Fruit fly (Drosophila melanogaster): Measurements from ENCODE around the gene CG31522.

Gene CG31522

DNA sequence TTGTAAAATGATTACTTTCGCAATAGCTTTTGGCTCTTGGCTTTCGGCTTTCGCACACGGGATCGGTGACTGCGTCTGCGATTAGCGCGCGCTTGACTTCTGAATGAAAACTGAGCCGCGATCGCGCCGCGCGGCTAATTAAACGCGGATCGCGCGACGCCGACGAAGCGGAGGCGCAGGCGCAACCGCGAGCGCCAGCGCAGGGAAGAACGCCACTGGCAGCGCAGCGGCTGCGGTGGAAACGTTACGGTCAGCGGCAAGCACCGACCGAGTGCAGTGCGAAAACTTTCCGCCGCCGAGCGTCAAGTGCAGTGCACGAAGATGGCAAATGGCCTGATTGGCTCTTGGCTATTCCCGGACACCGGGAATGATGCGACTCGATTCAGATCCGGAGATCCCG lies at the start of gene CG31522:
CG31522 (minus strand) TSS at position 101 of the 400 bp plus-strand sequence.
- 0 out of 2 replicates have a peak, but pooled peaks have one; percentile 5 for TF ChIP-seq CG17328 (GFP tag; IDR thresholded peaks at IDR 0.05)
- no peak for TF ChIP-seq ato (GFP tag; IDR thresholded peaks at IDR 0.05; ENCODE audit: partially characterized antibody)
- TF ChIP-seq CG9215 (GFP tag; IDR thresholded peaks at IDR 0.05): 0 out of 2 replicates have a peak, but pooled peaks have one; percentile 11
- 0 out of 2 replicates have a peak, but pooled peaks have one; percentile 11 for TF ChIP-seq amos (GFP tag; IDR thresholded peaks at IDR 0.05; ENCODE audit: partially characterized antibody)
- peak; percentile 8; the same call in 1 of the 2 replicates for TF ChIP-seq CG5953 (GFP tag; IDR thresholded peaks at IDR 0.05)
- TF ChIP-seq Jarid2 (GFP tag; optimal IDR thresholded peaks at IDR 0.05): no peak
- TF ChIP-seq otp (GFP tag; IDR thresholded peaks at IDR 0.05): 0 out of 3 replicates have a peak, but pooled peaks have one; percentile 15
- TF ChIP-seq CG3847 (GFP tag; IDR thresholded peaks at IDR 0.05): peak; percentile 27; the same call in 1 of the 2 replicates
- 0 out of 2 replicates have a peak, but pooled peaks have one; percentile 14 for TF ChIP-seq CG42726 (GFP tag; IDR thresholded peaks at IDR 0.05; ENCODE audit: partially characterized antibody)

DNA sequence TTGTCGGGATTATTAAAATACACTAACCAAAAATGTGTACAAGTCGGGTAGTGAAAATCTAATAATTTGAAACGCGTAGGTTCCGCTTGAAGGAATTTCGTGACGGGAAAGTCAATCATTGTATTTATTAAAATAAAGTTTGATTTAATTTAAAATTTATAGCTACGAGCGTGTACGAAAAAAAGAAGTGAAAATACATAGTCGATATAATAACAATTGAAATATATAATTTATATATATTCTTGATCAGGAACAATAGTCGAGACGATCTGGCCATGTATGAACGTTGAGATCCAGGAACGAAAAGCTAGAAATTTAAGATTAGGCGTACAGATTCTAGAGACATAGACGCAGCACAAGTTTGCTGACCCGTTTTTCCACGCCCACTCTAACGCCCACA lies 43.6 kb upstream of the CG31522 start, which contains the start of gene CG34425:
CG34425 (minus strand) TSS at position 101 of the 400 bp plus-strand sequence.
- TF ChIP-seq E2f1 (GFP tag; IDR thresholded peaks at IDR 0.05) (no peak), CG13894 (tag; optimal IDR thresholded peaks at IDR 0.05) (no peak), ewg (GFP tag; optimal IDR thresholded peaks at IDR 0.05) (no peak)

DNA sequence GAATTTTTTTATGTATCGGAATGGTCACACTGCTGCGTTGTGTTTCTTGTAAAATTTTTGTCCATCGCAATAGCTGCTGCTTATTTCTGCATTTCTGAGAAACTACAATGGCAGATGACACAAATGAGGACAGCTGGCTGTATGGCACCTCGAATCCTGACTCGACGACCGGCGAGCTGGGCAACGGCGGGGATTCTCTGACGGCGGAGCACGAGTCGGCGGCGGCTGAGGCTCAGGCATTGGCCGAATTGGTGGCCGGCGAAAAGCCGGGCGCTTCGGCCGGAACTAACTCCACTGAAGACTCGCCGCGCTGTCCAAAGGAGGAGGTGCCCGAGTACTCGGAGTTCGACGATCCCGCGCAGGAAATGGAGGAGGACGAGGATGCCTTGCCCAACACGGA lies 22.3 kb upstream of the CG31522 start, which contains the start of gene Fip1:
Fip1 (plus strand) TSS at position 10 of the 400 bp plus-strand sequence.
- no peak for TF ChIP-seq CG3995 (GFP tag; optimal IDR thresholded peaks at IDR 0.05)
- no peak for TF ChIP-seq Lim3 (GFP tag; IDR thresholded peaks at IDR 0.05)
- peak; percentile 77 for TF ChIP-seq MESR4 (GFP tag; optimal IDR thresholded peaks at IDR 0.05)
- peak; percentile 43; the same call in 1 of the 2 replicates for TF ChIP-seq CG4360 (GFP tag; IDR thresholded peaks at IDR 0.05)
- no peak for TF ChIP-seq lola (GFP tag; optimal IDR thresholded peaks at IDR 0.05)
- TF ChIP-seq CG11398 (GFP tag; optimal IDR thresholded peaks at IDR 0.05): no peak
- peak; percentile 29; the same call in 1 of the 2 replicates for TF ChIP-seq CG13287 (GFP tag; IDR thresholded peaks at IDR 0.05; ENCODE audit: partially characterized antibody)
- no peak for TF ChIP-seq CG34376 (GFP tag; optimal IDR thresholded peaks at IDR 0.05)
- TF ChIP-seq Ravus (GFP tag; IDR thresholded peaks at IDR 0.05): no peak
- no peak for TF ChIP-seq rib (GFP tag; IDR thresholded peaks at IDR 0.05)
- no peak for TF ChIP-seq tx (GFP tag; optimal IDR thresholded peaks at IDR 0.05)
- TF ChIP-seq CG13123 (GFP tag; optimal IDR thresholded peaks at IDR 0.05): no peak
- TF ChIP-seq gfzf (GFP tag; optimal IDR thresholded peaks at IDR 0.05): peak; percentile 48
- TF ChIP-seq Mad (GFP tag; optimal IDR thresholded peaks at IDR 0.05): no peak
- no peak for TF ChIP-seq gce (GFP tag; IDR thresholded peaks at IDR 0.05)
- TF ChIP-seq NC2α (GFP tag; optimal IDR thresholded peaks at IDR 0.05): no peak
- no peak for TF ChIP-seq CG5953 (GFP tag; IDR thresholded peaks at IDR 0.05)
- TF ChIP-seq exex (tag; optimal IDR thresholded peaks at IDR 0.05): no peak
- no peak for TF ChIP-seq CkIIα-i1 (GFP tag; IDR thresholded peaks at IDR 0.05)
- TF ChIP-seq Sin3A (optimal IDR thresholded peaks at IDR 0.05): peak; percentile 2
- TF ChIP-seq pzg (GFP tag; optimal IDR thresholded peaks at IDR 0.05): peak; percentile 6
- TF ChIP-seq gsb-n (tag; optimal IDR thresholded peaks at IDR 0.05): no peak
- no peak for TF ChIP-seq sisA (GFP tag; IDR thresholded peaks at IDR 0.05)
- no peak for TF ChIP-seq ro (GFP tag; IDR thresholded peaks at IDR 0.05)
- no peak for TF ChIP-seq croc (GFP tag; conservative IDR thresholded peaks at IDR 0.05)
- peak; percentile 31; the same call in 1 of the 2 replicates for TF ChIP-seq Scr (GFP tag; IDR thresholded peaks at IDR 0.05; ENCODE audit: partially characterized antibody)
- no peak for TF ChIP-seq CG4730 (GFP tag; IDR thresholded peaks at IDR 0.05)
- no peak for TF ChIP-seq toy (GFP tag; IDR thresholded peaks at IDR 0.05)
- TF ChIP-seq tap (tag; optimal IDR thresholded peaks at IDR 0.05): no peak
- TF ChIP-seq Fer1 (GFP tag; optimal IDR thresholded peaks at IDR 0.05): no peak
- no peak for TF ChIP-seq sens (GFP tag)
- TF ChIP-seq CG34422 (GFP tag; IDR thresholded peaks at IDR 0.05): peak; percentile 74; the same call in 1 of the 3 replicates
- TF ChIP-seq sd (tag; optimal IDR thresholded peaks at IDR 0.05): no peak
- TF ChIP-seq CG16779 (GFP tag; IDR thresholded peaks at IDR 0.05): no peak
- TF ChIP-seq H2.0 (GFP tag; IDR thresholded peaks at IDR 0.05): no peak
- TF ChIP-seq CG30020 (tag; optimal IDR thresholded peaks at IDR 0.05): no peak
- no peak for TF ChIP-seq lilli (GFP tag; optimal IDR thresholded peaks at IDR 0.05)
